Worm (Caenorhabditis elegans) whole organism, L1 larva: Measurements from ENCODE around the gene ZC13.10.

Experiments used
- C16A3.4 ChIP-seq: fragments of 150-350 bp; optimal IDR thresholded peaks from 2 replicates; lab custom pipeline; 2014; ENCODE audit warnings: missing biosample characterization, missing genetic modification characterization
- C34B4.2 ChIP-seq: sonication (generic microtip); optimal IDR thresholded peaks from 2 replicates; lab custom pipeline; 2017; ENCODE audit warnings: mild to moderate bottlenecking, missing genetic modification characterization, missing compliant biosample characterization
- aly-2 ChIP-seq: fragments of 150-350 bp; optimal IDR thresholded peaks from 2 replicates; lab custom pipeline; 2014; ENCODE audit warnings: missing biosample characterization, missing genetic modification characterization
- ama-1 ChIP-seq: fragments of 150-350 bp; optimal IDR thresholded peaks from 2 replicates; lab custom pipeline; 2014
- blmp-1 ChIP-seq: fragments of 150-350 bp; optimal IDR thresholded peaks from 2 replicates; lab custom pipeline; 2014; ENCODE audit warnings: missing biosample characterization, missing genetic modification characterization
- ceh-88 ChIP-seq: fragments of 200-800 bp; sonication (Bioruptor generic); IDR thresholded peaks from 2 replicates; pipeline ENCODE4 v1.3.6; 2022; ENCODE audit warnings: missing genetic modification characterization, missing compliant biosample characterization
- ceh-90 ChIP-seq: sonication (generic microtip); optimal IDR thresholded peaks from 2 replicates; lab custom pipeline; 2016; ENCODE audit warnings: missing genetic modification characterization, missing compliant biosample characterization
- ces-1 ChIP-seq: fragments of 150-350 bp; optimal IDR thresholded peaks from 2 replicates; lab custom pipeline; 2014; ENCODE audit warnings: missing biosample characterization, missing genetic modification reagents, missing genetic modification characterization
- dpl-1 ChIP-seq, 3 experiments: fragments of 150-350 bp in 2 of 3; sonication (generic microtip) in 1 of 3; optimal IDR thresholded peaks; 2 replicates each; lab custom pipeline; 2014 to 2017; ENCODE audit warnings: missing biosample characterization in 3 of 3, missing genetic modification characterization in 3 of 3, missing genetic modification reagents in 3 of 3
- efl-1 ChIP-seq, 4 experiments: fragments of 150-350 bp; optimal IDR thresholded peaks in 3 of 4; peaks in 1 of 4; 1 replicate in 1 of 4; 2 replicates in 3 of 4; lab custom pipeline; 2014; ENCODE audit warnings: missing biosample characterization in 2 of 4, missing genetic modification characterization in 2 of 4, missing genetic modification reagents in 2 of 4
- efl-3 ChIP-seq: fragments of 200-800 bp; sonication (Bioruptor generic); optimal IDR thresholded peaks from 2 replicates; lab custom pipeline; 2018; ENCODE audit warnings: mild to moderate bottlenecking, missing genetic modification characterization, missing compliant biosample characterization
- egl-13 ChIP-seq: sonication (generic microtip); optimal IDR thresholded peaks from 2 replicates; lab custom pipeline; 2016; ENCODE audit warnings: missing genotype, missing genetic modification reagents, missing genetic modification characterization, missing compliant biosample characterization
- egl-27 ChIP-seq, 2 experiments: fragments of 150-350 bp in 1 of 2; sonication (generic microtip); optimal IDR thresholded peaks; 3 replicates each; lab custom pipeline; 2017 to 2018; ENCODE audit warnings: missing biosample characterization in 2 of 2, missing genetic modification characterization in 2 of 2, missing genetic modification reagents in 2 of 2
- elt-3 ChIP-seq, 6 experiments: fragments of 150-350 bp in 1 of 6; sonication (generic microtip); optimal IDR thresholded peaks; 2 replicates each; lab custom pipeline; 2017 to 2018; ENCODE audit warnings: missing biosample characterization in 6 of 6, missing genetic modification characterization in 6 of 6, inconsistent platforms in 1 of 6
- ets-5 ChIP-seq: fragments of 200-800 bp; sonication (Bioruptor generic); IDR thresholded peaks from 2 replicates; pipeline ENCODE4 v1.3.6; 2022; ENCODE audit warnings: missing genetic modification characterization, missing compliant biosample characterization
- fkh-4 ChIP-seq: sonication (generic microtip); optimal IDR thresholded peaks from 2 replicates; lab custom pipeline; 2016; ENCODE audit warnings: missing compliant biosample characterization, missing genetic modification characterization, borderline replicate concordance
- grh-1 ChIP-seq: fragments of 200-800 bp; sonication (Bioruptor generic); IDR thresholded peaks from 2 replicates; pipeline ENCODE4 v1.3.6; 2022; ENCODE audit warnings: missing genetic modification reagents, missing genetic modification characterization, missing compliant biosample characterization
- hpl-2 ChIP-seq: fragments of 150-350 bp; optimal IDR thresholded peaks from 2 replicates; lab custom pipeline; 2014; ENCODE audit warnings: missing biosample characterization, missing genetic modification reagents, missing genetic modification characterization
- irx-1 ChIP-seq: sonication (generic microtip); optimal IDR thresholded peaks from 2 replicates; lab custom pipeline; 2016; ENCODE audit warnings: missing genetic modification characterization, missing compliant biosample characterization
- jun-1 ChIP-seq: fragments of 150-350 bp; optimal IDR thresholded peaks from 2 replicates; lab custom pipeline; 2014; ENCODE audit warnings: missing biosample characterization, missing genetic modification reagents, missing genetic modification characterization
- lin-13 ChIP-seq: fragments of 150-350 bp; optimal IDR thresholded peaks from 2 replicates; lab custom pipeline; 2014; ENCODE audit warnings: missing biosample characterization, missing genetic modification reagents, missing genetic modification characterization
- lin-14 ChIP-seq: fragments of 200-800 bp; sonication (Bioruptor generic); optimal IDR thresholded peaks from 2 replicates; lab custom pipeline; 2018; ENCODE audit warnings: mild to moderate bottlenecking, missing genetic modification characterization, moderate library complexity, missing compliant biosample characterization
- lin-15B ChIP-seq: fragments of 150-350 bp; sonication (generic microtip); optimal IDR thresholded peaks from 3 replicates; lab custom pipeline; 2014; ENCODE audit warnings: missing biosample characterization, missing genetic modification characterization
- lin-35 ChIP-seq, 2 experiments: fragments of 150-350 bp; optimal IDR thresholded peaks; 2 replicates each; lab custom pipeline; 2014; ENCODE audit warnings: missing biosample characterization in 2 of 2, missing genetic modification characterization in 2 of 2, missing genetic modification reagents in 2 of 2
- lin-39 ChIP-seq: fragments of 150-350 bp; optimal IDR thresholded peaks from 2 replicates; lab custom pipeline; 2014; ENCODE audit warnings: missing biosample characterization, missing genetic modification reagents, missing genetic modification characterization
- mdl-1 ChIP-seq, 2 experiments: fragments of 150-350 bp; optimal IDR thresholded peaks; 2 replicates each; lab custom pipeline; 2014 to 2017; ENCODE audit warnings: missing biosample characterization in 2 of 2, missing genetic modification characterization in 2 of 2, inconsistent platforms in 1 of 2
- nhr-11 ChIP-seq: fragments of 150-350 bp; optimal IDR thresholded peaks from 2 replicates; lab custom pipeline; 2014; ENCODE audit warnings: missing biosample characterization, missing genetic modification characterization
- nhr-12 ChIP-seq: sonication (generic microtip); optimal IDR thresholded peaks from 2 replicates; lab custom pipeline; 2017; ENCODE audit warnings: missing biosample characterization, missing genetic modification characterization
- nhr-237 ChIP-seq: fragments of 150-350 bp; optimal IDR thresholded peaks from 2 replicates; lab custom pipeline; 2014; ENCODE audit warnings: missing biosample characterization, missing genetic modification characterization
- nhr-28 ChIP-seq: fragments of 150-350 bp; optimal IDR thresholded peaks from 2 replicates; lab custom pipeline; 2014; ENCODE audit warnings: missing biosample characterization, missing genetic modification characterization
- nhr-47 ChIP-seq: sonication (generic microtip); optimal IDR thresholded peaks from 2 replicates; lab custom pipeline; 2016; ENCODE audit warnings: mild to moderate bottlenecking, missing genetic modification characterization, moderate library complexity, missing compliant biosample characterization
- nhr-85 ChIP-seq: sonication (generic microtip); peaks from one replicate; lab custom pipeline; 2016; ENCODE audit warnings: missing genetic modification characterization, inconsistent platforms, missing compliant biosample characterization
- nhr-90 ChIP-seq: sonication (generic microtip); optimal IDR thresholded peaks from 2 replicates; lab custom pipeline; 2016; ENCODE audit warnings: mild to moderate bottlenecking, missing genetic modification characterization, missing compliant biosample characterization; ENCODE audit not compliant: poor library complexity
- pag-3 ChIP-seq: sonication (generic microtip); optimal IDR thresholded peaks from 2 replicates; lab custom pipeline; 2017; ENCODE audit warnings: missing genetic modification characterization, mild to moderate bottlenecking, missing compliant biosample characterization, antibody characterized with exemption, borderline replicate concordance; ENCODE audit not compliant: insufficient read depth
- pax-3 ChIP-seq: fragments of 200-800 bp; sonication (Bioruptor generic); optimal IDR thresholded peaks from 2 replicates; lab custom pipeline; 2018; ENCODE audit warnings: mild to moderate bottlenecking, missing genetic modification characterization, moderate library complexity, missing compliant biosample characterization
- rnt-1 ChIP-seq: sonication (generic microtip); optimal IDR thresholded peaks from 2 replicates; lab custom pipeline; 2016; ENCODE audit warnings: mild to moderate bottlenecking, missing genetic modification characterization, moderate library complexity, missing compliant biosample characterization
- skn-1 ChIP-seq: fragments of 150-350 bp; optimal IDR thresholded peaks from 2 replicates; lab custom pipeline; 2014; ENCODE audit warnings: missing biosample characterization, missing genetic modification characterization
- sox-4 ChIP-seq: sonication (generic microtip); optimal IDR thresholded peaks from 2 replicates; lab custom pipeline; 2016; ENCODE audit warnings: missing genetic modification characterization, missing compliant biosample characterization
- sptf-1 ChIP-seq: fragments of 150-350 bp; optimal IDR thresholded peaks from 2 replicates; lab custom pipeline; 2014; ENCODE audit warnings: missing biosample characterization, missing genetic modification characterization
- sup-37 ChIP-seq: fragments of 200-800 bp; sonication (Bioruptor generic); optimal IDR thresholded peaks from 2 replicates; lab custom pipeline; 2018; ENCODE audit warnings: mild to moderate bottlenecking, missing genetic modification characterization, missing compliant biosample characterization
- tbx-2 ChIP-seq: sonication (generic microtip); optimal IDR thresholded peaks from 2 replicates; lab custom pipeline; 2016; ENCODE audit warnings: missing genetic modification characterization, missing compliant biosample characterization
- unc-130 ChIP-seq: fragments of 150-350 bp; optimal IDR thresholded peaks from 2 replicates; lab custom pipeline; 2017; ENCODE audit warnings: missing biosample characterization, missing genetic modification characterization, inconsistent platforms
- unc-30 ChIP-seq: sonication (generic microtip); optimal IDR thresholded peaks from 2 replicates; lab custom pipeline; 2017; ENCODE audit warnings: missing biosample characterization, missing genetic modification characterization
- vab-15 ChIP-seq: sonication (generic microtip); optimal IDR thresholded peaks from 2 replicates; lab custom pipeline; 2017; ENCODE audit warnings: missing genotype, mild to moderate bottlenecking, missing genetic modification characterization, missing compliant biosample characterization
- xbp-1 ChIP-seq: sonication (generic microtip); optimal IDR thresholded peaks from 2 replicates; lab custom pipeline; 2016; ENCODE audit warnings: missing genetic modification characterization, missing compliant biosample characterization
- zag-1 ChIP-seq: fragments of 150-350 bp; optimal IDR thresholded peaks from 2 replicates; lab custom pipeline; 2014; ENCODE audit warnings: missing biosample characterization, missing genetic modification characterization
- zip-4 ChIP-seq: fragments of 200-800 bp; sonication (Bioruptor generic); optimal IDR thresholded peaks from 2 replicates; lab custom pipeline; 2018; ENCODE audit warnings: mild to moderate bottlenecking, missing genetic modification characterization, moderate library complexity, missing compliant biosample characterization

ZC13.10 gene

DNA sequence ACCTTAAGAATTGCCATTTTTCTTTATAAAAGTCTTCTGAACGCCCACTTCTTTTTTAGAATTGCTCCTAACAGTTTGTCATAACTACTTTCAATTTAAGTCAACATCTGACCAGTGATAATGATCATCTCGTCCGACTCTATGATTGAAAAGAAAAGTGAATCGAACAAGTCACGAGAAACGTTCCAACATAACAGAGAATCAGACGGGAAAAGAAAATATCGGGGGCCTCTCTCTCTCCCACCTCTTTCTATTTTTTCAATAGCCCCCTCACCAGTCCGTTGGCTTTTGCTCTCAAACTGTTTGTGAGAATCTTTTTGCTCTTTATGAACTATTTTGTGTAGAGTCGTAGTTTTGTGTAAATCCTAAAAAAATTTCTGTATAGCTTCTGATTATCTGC is 25.2 kb upstream of the ZC13.10 start:
- TF ChIP-seq lin-35 (GFP tag; optimal IDR thresholded peaks at IDR 0.05; lab: Kevin White, UChicago) (peak in 1 of 2 experiments; percentile 6), rnt-1 (tag; lab: Kevin White, UChicago) (peak; percentile 31), blmp-1 (tag; lab: Kevin White, UChicago) (peak; percentile 76), lin-14 (GFP tag; lab: Kevin White, UChicago) (peak; percentile 62), nhr-28 (tag; lab: Kevin White, UChicago) (no peak), nhr-90 (no peak), nhr-12 (tag; lab: Kevin White, UChicago) (no peak), skn-1 (tag; lab: Kevin White, UChicago) (peak; percentile 10)

DNA sequence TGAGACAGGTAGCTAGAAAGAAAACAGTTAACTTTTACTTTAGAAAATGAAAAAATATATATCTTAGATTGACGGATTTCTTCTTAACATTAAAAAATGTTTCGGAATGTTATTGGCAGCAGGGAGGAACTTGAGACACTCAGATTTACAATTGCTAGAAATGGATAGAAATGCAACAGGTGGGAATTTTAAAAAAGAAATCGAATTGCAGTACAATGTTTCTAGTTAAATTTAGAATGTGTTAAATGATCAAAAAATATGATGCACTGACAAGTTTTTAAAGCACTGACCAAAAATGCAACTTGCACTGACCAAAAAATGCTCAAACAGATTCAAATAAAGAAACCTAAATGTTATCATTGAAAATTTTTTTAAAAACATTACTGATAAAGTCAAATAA is 23.7 kb upstream of the ZC13.10 start:
- TF ChIP-seq hpl-2 (GFP tag; lab: Kevin White, UChicago) (no peak), egl-13 (tag; lab: Kevin White, UChicago) (no peak), nhr-28 (tag; lab: Kevin White, UChicago) (no peak), unc-30 (tag; lab: Kevin White, UChicago) (no peak), egl-27 (tag; optimal IDR thresholded peaks at IDR 0.05; lab: Kevin White, UChicago) (no peak), zip-4 (GFP tag; lab: Kevin White, UChicago) (no peak), ceh-90 (tag; lab: Kevin White, UChicago) (no peak), grh-1 (GFP tag; lab: Robert Waterston, UW) (no peak), aly-2 (no peak), vab-15 (tag; lab: Kevin White, UChicago) (no peak)

DNA sequence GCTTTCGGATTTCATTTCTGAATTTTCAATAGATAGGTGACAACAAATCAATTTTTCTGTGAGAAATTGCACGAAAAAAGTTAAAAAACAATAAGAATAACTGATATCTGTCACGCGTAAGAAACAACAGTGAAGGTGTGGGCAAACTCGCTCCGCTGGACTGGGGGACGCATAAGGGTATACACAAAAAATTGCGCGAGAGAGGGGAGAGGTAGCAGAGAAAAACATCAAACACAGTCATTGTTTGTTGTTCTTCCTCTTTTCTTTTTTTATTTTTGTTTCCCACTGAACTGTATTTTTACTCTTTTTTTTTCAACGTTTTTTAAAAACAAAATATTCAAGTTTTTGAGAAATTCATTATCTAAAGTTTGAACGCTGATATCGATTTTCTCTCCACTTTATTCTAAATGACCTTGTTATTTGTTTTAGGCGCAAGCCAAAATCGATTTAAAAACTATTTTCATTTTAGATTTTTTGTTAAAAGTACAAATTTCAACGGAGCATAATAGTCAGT is 22.1 kb upstream of the ZC13.10 start, which contains the start of the genes pifk-1 and tbc-11:
Gene pifk-1, minus strand, starts transcription at position 17 of the 514 bp plus-strand sequence.
Gene tbc-11, plus strand, starts transcription at position 464 of the 514 bp plus-strand sequence.
- TF ChIP-seq elt-3 (tag; optimal IDR thresholded peaks at IDR 0.05; lab: Kevin White, UChicago) (peak in 1 of 6 experiments; percentile 54), ama-1 (lab: Kevin White, UChicago) (no peak), tbx-2 (tag; lab: Kevin White, UChicago) (peak; percentile 21), nhr-47 (peak; percentile 37), efl-1 (optimal IDR thresholded peaks at IDR 0.05; lab: Kevin White, UChicago) (peak; percentile 28 to 43), efl-1 (GFP tag; optimal IDR thresholded peaks at IDR 0.05 in 1 of 2; lab: Kevin White, UChicago) (peak in 1 of 2 experiments; percentile 3), lin-15B (tag; lab: Kevin White, UChicago) (no peak), unc-130 (tag; lab: Kevin White, UChicago) (no peak), mdl-1 (tag; optimal IDR thresholded peaks at IDR 0.05; lab: Kevin White, UChicago) (peak in 1 of 2 experiments; percentile 37), zip-4 (GFP tag; lab: Kevin White, UChicago) (no peak), sox-4 (tag; lab: Kevin White, UChicago) (no peak), fkh-4 (tag; lab: Kevin White, UChicago) (no peak), pax-3 (tag; lab: Kevin White, UChicago) (no peak), dpl-1 (GFP tag; optimal IDR thresholded peaks at IDR 0.05; lab: Kevin White, UChicago) (peak; percentile 22 to 39 (median 27)), nhr-237 (tag; lab: Kevin White, UChicago) (peak; percentile 14), vab-15 (tag; lab: Kevin White, UChicago) (no peak), sup-37 (no peak), nhr-12 (tag; lab: Kevin White, UChicago) (no peak), ceh-88 (GFP tag; lab: Robert Waterston, UW) (no peak), lin-39 (tag; lab: Kevin White, UChicago) (no peak), nhr-85 (no peak), xbp-1 (tag; lab: Kevin White, UChicago) (no peak), rnt-1 (tag; lab: Kevin White, UChicago) (no peak), zag-1 (tag; lab: Kevin White, UChicago) (no peak), aly-2 (no peak), sptf-1 (tag; lab: Kevin White, UChicago) (no peak), efl-3 (no peak), nhr-28 (tag; lab: Kevin White, UChicago) (no peak), pag-3 (tag; lab: Kevin White, UChicago) (no peak), lin-35 (GFP tag; optimal IDR thresholded peaks at IDR 0.05; lab: Kevin White, UChicago) (peak in 1 of 2 experiments; percentile 74), C16A3.4 (peak; percentile 54), skn-1 (tag; lab: Kevin White, UChicago) (peak; percentile 85), nhr-11 (tag; lab: Kevin White, UChicago) (no peak), ces-1 (GFP tag; lab: Kevin White, UChicago) (no peak), irx-1 (no peak), blmp-1 (tag; lab: Kevin White, UChicago) (peak; percentile 67), C34B4.2 (tag; lab: Kevin White, UChicago) (no peak), jun-1 (tag; lab: Kevin White, UChicago) (no peak), ets-5 (GFP tag; lab: Robert Waterston, UW) (no peak), lin-13 (GFP tag; lab: Kevin White, UChicago) (no peak)
